Fruit fly (Drosophila melanogaster) whole organism, prepupa: ENCODE measurements around the gene Fibp.

Source experiments
- Blimp-1 ChIP-seq: fragments of 200-800 bp; sonication (Bioruptor generic); optimal IDR thresholded peaks from 3 replicates; lab custom pipeline; 2017; ENCODE audit warnings: missing biosample characterization, missing genetic modification characterization, mild to moderate bottlenecking, moderate library complexity, missing genetic modification reagents
- CG10669 ChIP-seq: fragments of 200-800 bp; sonication (Bioruptor generic); optimal IDR thresholded peaks from 3 replicates; lab custom pipeline; 2018; ENCODE audit warnings: missing biosample characterization, mild to moderate bottlenecking, missing genetic modification characterization, moderate library complexity
- CG11294 ChIP-seq: fragments of 200-800 bp; sonication (Bioruptor generic); IDR thresholded peaks from 2 replicates; pipeline ENCODE4 v1.3.6; 2022; ENCODE audit warnings: missing biosample characterization, missing genetic modification characterization
- CG11762 ChIP-seq: fragments of 200-800 bp; sonication (Bioruptor generic); optimal IDR thresholded peaks from 3 replicates; lab custom pipeline; 2016; ENCODE audit warnings: missing biosample characterization, missing genetic modification characterization; ENCODE audit not compliant: insufficient read depth
- CG16779 ChIP-seq: fragments of 200-800 bp; sonication (Bioruptor generic); optimal IDR thresholded peaks from 3 replicates; lab custom pipeline; 2017; ENCODE audit warnings: missing biosample characterization, mild to moderate bottlenecking, missing genetic modification characterization
- CG3032 ChIP-seq: fragments of 200-800 bp; optimal IDR thresholded peaks from 2 replicates; lab custom pipeline; 2019; ENCODE audit warnings: missing biosample characterization, mild to moderate bottlenecking, missing genetic modification characterization, moderate library complexity
- CG32006 ChIP-seq: fragments of 200-800 bp; sonication (Bioruptor generic); optimal IDR thresholded peaks from 3 replicates; lab custom pipeline; 2017; ENCODE audit warnings: missing biosample characterization, mild to moderate bottlenecking, missing genetic modification characterization
- CG34406 ChIP-seq: fragments of 200-800 bp; sonication (Bioruptor generic); optimal IDR thresholded peaks from 3 replicates; lab custom pipeline; 2016; ENCODE audit warnings: missing biosample characterization, missing genetic modification characterization
- CG3919 ChIP-seq: fragments of 200-800 bp; sonication (Bioruptor generic); optimal IDR thresholded peaks from 3 replicates; lab custom pipeline; 2016; ENCODE audit warnings: missing biosample characterization, missing genetic modification characterization
- CG6163 ChIP-seq: fragments of 200-800 bp; sonication (Bioruptor generic); IDR thresholded peaks from 3 replicates; pipeline ENCODE4 v1.3.6; 2022; ENCODE audit warnings: missing biosample characterization, missing genetic modification characterization
- CG6792 ChIP-seq: fragments of 200-800 bp; sonication (Bioruptor generic); optimal IDR thresholded peaks from 3 replicates; lab custom pipeline; 2016; ENCODE audit warnings: missing biosample characterization, missing genetic modification characterization
- CG6854 ChIP-seq: fragments of 200-800 bp; sonication (Bioruptor generic); optimal IDR thresholded peaks from 2 replicates; lab custom pipeline; 2017; ENCODE audit warnings: missing biosample characterization, mild to moderate bottlenecking, missing genetic modification characterization
- CG8119 ChIP-seq: fragments of 200-800 bp; sonication (Bioruptor generic); IDR thresholded peaks from 3 replicates; pipeline ENCODE4 v1.3.6; 2022; ENCODE audit warnings: missing biosample characterization, missing genetic modification characterization
- CG8319 ChIP-seq: fragments of 200-800 bp; sonication (Bioruptor generic); optimal IDR thresholded peaks from 3 replicates; lab custom pipeline; 2016; ENCODE audit warnings: missing biosample characterization, missing genetic modification characterization
- CG8632 ChIP-seq: fragments of 200-800 bp; sonication (Bioruptor generic); optimal IDR thresholded peaks from 3 replicates; lab custom pipeline; 2016; ENCODE audit warnings: missing biosample characterization, missing genetic modification characterization
- Eip75B ChIP-seq: fragments of 200-800 bp; sonication (Bioruptor generic); optimal IDR thresholded peaks from 3 replicates; lab custom pipeline; 2016; ENCODE audit warnings: missing biosample characterization, missing genetic modification characterization
- Eip78C ChIP-seq: fragments of 200-800 bp; sonication (Bioruptor generic); peaks from one replicate; lab custom pipeline; 2016; ENCODE audit warnings: missing biosample characterization, missing genetic modification characterization
- Eip93F ChIP-seq: fragments of 200-800 bp; sonication (Bioruptor generic); optimal IDR thresholded peaks from 2 replicates; lab custom pipeline; 2016; ENCODE audit warnings: missing biosample characterization, mild to moderate bottlenecking, missing genetic modification characterization
- Ets21C ChIP-seq: fragments of 200-800 bp; sonication (Bioruptor generic); optimal IDR thresholded peaks from 3 replicates; lab custom pipeline; 2016; ENCODE audit warnings: missing biosample characterization, missing genetic modification characterization
- Hr39 ChIP-seq: fragments of 200-800 bp; sonication (Bioruptor generic); optimal IDR thresholded peaks from 2 replicates; lab custom pipeline; 2016; ENCODE audit warnings: missing biosample characterization, missing genetic modification characterization
- Lpt ChIP-seq: fragments of 200-800 bp; sonication (Bioruptor generic); optimal IDR thresholded peaks from 3 replicates; lab custom pipeline; 2016; ENCODE audit warnings: missing biosample characterization, missing genetic modification characterization
- Met ChIP-seq: fragments of 200-800 bp; sonication (Bioruptor generic); optimal IDR thresholded peaks from 3 replicates; lab custom pipeline; 2016; ENCODE audit warnings: missing biosample characterization, missing genetic modification characterization
- Smox ChIP-seq: fragments of 200-800 bp; sonication (Bioruptor generic); optimal IDR thresholded peaks from 3 replicates; lab custom pipeline; 2016; ENCODE audit warnings: missing biosample characterization, missing genetic modification characterization
- Sox102F ChIP-seq: fragments of 200-800 bp; sonication (Bioruptor generic); optimal IDR thresholded peaks from 2 replicates; lab custom pipeline; 2016; ENCODE audit warnings: missing biosample characterization, mild to moderate bottlenecking, missing genetic modification characterization
- Sox14 ChIP-seq: fragments of 200-800 bp; sonication (Bioruptor generic); optimal IDR thresholded peaks from 3 replicates; lab custom pipeline; 2016; ENCODE audit warnings: missing biosample characterization, missing genetic modification characterization
- Sox15 ChIP-seq: fragments of 200-800 bp; sonication (Bioruptor generic); optimal IDR thresholded peaks from 3 replicates; lab custom pipeline; 2016; ENCODE audit warnings: missing biosample characterization, missing genetic modification characterization
- acj6 ChIP-seq: fragments of 200-800 bp; sonication (Bioruptor generic); optimal IDR thresholded peaks from 3 replicates; lab custom pipeline; 2016; ENCODE audit warnings: missing biosample characterization, missing genetic modification characterization
- eg ChIP-seq: fragments of 200-800 bp; sonication (Bioruptor generic); IDR thresholded peaks from 3 replicates; pipeline ENCODE4 v1.3.6; 2022; ENCODE audit warnings: missing biosample characterization, missing genetic modification characterization
- fd59A ChIP-seq: fragments of 200-800 bp; sonication (Bioruptor generic); optimal IDR thresholded peaks from 2 replicates; lab custom pipeline; 2017; ENCODE audit warnings: missing biosample characterization, mild to moderate bottlenecking, missing genetic modification characterization, missing genetic modification reagents
- fd85E ChIP-seq: fragments of 200-800 bp; sonication (Bioruptor generic); optimal IDR thresholded peaks from 3 replicates; lab custom pipeline; 2016; ENCODE audit warnings: missing biosample characterization, missing genetic modification characterization
- fkh ChIP-seq: fragments of 200-800 bp; sonication (Bioruptor generic); optimal IDR thresholded peaks from 3 replicates; lab custom pipeline; 2017; ENCODE audit warnings: missing biosample characterization, mild to moderate bottlenecking, missing genetic modification characterization, moderate library complexity
- pdm3 ChIP-seq: fragments of 200-800 bp; sonication (Bioruptor generic); optimal IDR thresholded peaks from 3 replicates; lab custom pipeline; 2016; ENCODE audit warnings: missing biosample characterization, missing genetic modification characterization
- salr ChIP-seq, 2 experiments: fragments of 200-800 bp; sonication (Bioruptor generic); optimal IDR thresholded peaks; 3 replicates each; lab custom pipeline; 2016 to 2018; ENCODE audit warnings: missing biosample characterization in 2 of 2, missing genetic modification characterization in 2 of 2, mild to moderate bottlenecking in 1 of 2
- spab ChIP-seq: fragments of 200-800 bp; sonication (Bioruptor generic); optimal IDR thresholded peaks from 2 replicates; lab custom pipeline; 2017; ENCODE audit warnings: missing biosample characterization, mild to moderate bottlenecking, missing genetic modification characterization, missing genetic modification reagents
- svp ChIP-seq: fragments of 200-800 bp; sonication (Bioruptor generic); peaks from one replicate; lab custom pipeline; 2016; ENCODE audit warnings: missing biosample characterization, missing genetic modification characterization
- topi ChIP-seq: fragments of 200-800 bp; sonication (Bioruptor generic); optimal IDR thresholded peaks from 3 replicates; lab custom pipeline; 2016; ENCODE audit warnings: missing biosample characterization, missing genetic modification characterization
- vri ChIP-seq: fragments of 200-800 bp; sonication (Bioruptor generic); optimal IDR thresholded peaks from 3 replicates; lab custom pipeline; 2016; ENCODE audit warnings: missing biosample characterization, mild to moderate bottlenecking, missing genetic modification characterization

Fibp gene

DNA sequence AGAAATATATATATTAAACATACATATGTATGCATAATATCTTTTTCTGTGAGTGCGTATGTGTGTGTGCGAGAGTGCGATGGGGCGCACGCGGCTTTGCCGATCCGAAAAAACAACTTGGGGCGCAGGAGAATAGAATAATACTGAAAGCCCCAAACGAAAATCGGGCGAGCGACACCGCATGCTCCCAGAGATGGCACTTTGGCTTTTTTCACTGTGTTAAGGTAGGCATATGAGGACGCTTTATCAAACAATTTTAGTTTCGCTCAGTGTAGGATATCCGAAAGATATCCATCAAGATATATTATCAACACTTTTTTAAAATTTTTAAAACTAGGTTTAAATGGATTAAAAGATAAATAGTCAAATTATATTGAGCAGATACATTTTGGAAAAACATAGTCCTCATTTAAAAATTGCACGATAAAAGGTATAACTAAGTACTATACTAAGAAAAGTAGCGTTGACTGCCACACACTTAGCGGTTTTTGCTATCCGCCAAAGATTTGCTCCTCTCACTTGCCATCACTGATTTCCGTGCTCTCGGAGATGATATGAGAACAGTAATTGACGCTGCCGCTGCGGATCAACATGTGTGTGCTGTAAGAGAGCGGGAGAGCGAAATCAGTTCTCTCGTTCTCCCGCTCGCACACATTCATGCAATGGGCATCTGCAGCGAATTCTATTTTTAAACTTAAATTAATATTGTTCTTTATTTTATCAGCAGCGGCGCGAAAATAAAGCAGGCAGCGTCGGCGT is 26.7 kb downstream of the Fibp start (continued):
- TF ChIP-seq CG11294 (GFP tag; lab: Robert Waterston, UW): no peak
- TF ChIP-seq CG16779 (tag; lab: Kevin White, UChicago): peak; percentile 37
- peak; percentile 73 for TF ChIP-seq pdm3 (GFP tag; lab: Kevin White, UChicago)
- TF ChIP-seq Eip78C (GFP tag; lab: Kevin White, UChicago): peak; percentile 95
- TF ChIP-seq svp (GFP tag; lab: Kevin White, UChicago): peak; percentile 91
- TF ChIP-seq CG6163 (GFP tag; lab: Robert Waterston, UW): peak; percentile 59; the same call in 2 of the 3 replicates
- peak; percentile 36 for TF ChIP-seq Blimp-1 (GFP tag; lab: Kevin White, UChicago)
- peak; percentile 76 for TF ChIP-seq Eip75B (GFP tag; lab: Kevin White, UChicago)
- TF ChIP-seq CG8119 (GFP tag; lab: Robert Waterston, UW): peak; percentile 63
- peak in 1 of 2 experiments; percentile 69 for TF ChIP-seq salr (GFP tag; optimal IDR thresholded peaks at IDR 0.05; lab: Kevin White, UChicago)
- TF ChIP-seq spab (GFP tag; lab: Kevin White, UChicago): peak; percentile 56
- TF ChIP-seq Lpt (GFP tag; lab: Kevin White, UChicago): no peak
- peak; percentile 65 for TF ChIP-seq Sox14 (GFP tag; lab: Kevin White, UChicago)
- peak; percentile 58 for TF ChIP-seq CG8632
- peak; percentile 4 for TF ChIP-seq CG6854 (GFP tag; lab: Kevin White, UChicago)
- peak; percentile 27 for TF ChIP-seq Smox (GFP tag; lab: Kevin White, UChicago)
- TF ChIP-seq CG11762 (GFP tag; lab: Kevin White, UChicago): peak; percentile 26
- peak; percentile 49 for TF ChIP-seq CG34406
- TF ChIP-seq Hr39 (GFP tag; lab: Kevin White, UChicago): peak; percentile 72
- peak; percentile 33 for TF ChIP-seq Sox15 (GFP tag; lab: Kevin White, UChicago)
- TF ChIP-seq topi: peak; percentile 77
- TF ChIP-seq Eip93F (GFP tag; lab: Kevin White, UChicago): peak; percentile 9
- TF ChIP-seq CG6792 (GFP tag; lab: Kevin White, UChicago): peak; percentile 58

DNA sequence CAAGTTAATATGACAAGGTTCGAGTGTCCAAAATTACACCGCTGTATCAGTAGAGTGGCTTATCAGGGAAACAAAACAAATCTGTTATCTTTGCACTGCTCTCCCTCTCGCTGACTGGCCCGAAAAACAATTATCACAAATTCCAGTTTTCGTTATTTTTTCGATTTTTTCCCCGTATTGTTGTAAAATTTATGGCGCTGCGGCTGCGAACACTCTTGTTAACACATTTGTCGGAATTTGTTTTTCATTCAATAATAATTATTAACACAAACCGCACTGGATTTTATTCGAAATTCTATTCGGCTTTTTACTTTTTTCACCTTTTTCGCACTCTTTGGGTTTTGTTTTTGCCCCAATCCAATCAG is 27.2 kb downstream of the Fibp start:
- TF ChIP-seq Met: no peak
- no peak for TF ChIP-seq CG6854 (GFP tag; lab: Kevin White, UChicago)
- TF ChIP-seq CG8119 (GFP tag; lab: Robert Waterston, UW): no peak
- no peak for TF ChIP-seq CG16779 (tag; lab: Kevin White, UChicago)
- no peak for TF ChIP-seq fd85E
- no peak for TF ChIP-seq Ets21C
- TF ChIP-seq CG3919 (GFP tag; lab: Kevin White, UChicago): no peak
- TF ChIP-seq CG32006: no peak
- no peak for TF ChIP-seq Sox102F (GFP tag; lab: Kevin White, UChicago)
- no peak for TF ChIP-seq Lpt (GFP tag; lab: Kevin White, UChicago)

DNA sequence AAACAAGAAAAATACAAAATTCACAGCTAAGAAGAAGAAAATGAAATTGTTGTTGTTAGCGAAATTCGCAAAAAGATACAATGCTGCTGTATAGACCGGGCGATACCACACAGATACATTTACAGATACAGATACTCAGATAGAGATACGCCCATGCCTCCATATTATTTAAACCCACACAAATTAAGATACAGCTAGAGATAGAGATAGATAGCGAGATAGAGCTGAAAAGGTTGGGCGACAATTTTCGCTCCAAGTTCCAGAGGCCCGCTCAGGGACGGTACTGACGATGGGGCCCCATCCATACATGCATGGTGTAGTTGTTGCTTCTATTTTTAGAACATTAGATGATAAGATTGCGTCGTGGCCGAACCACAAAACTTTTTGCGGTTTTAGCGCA is 30.1 kb downstream of the Fibp start:
- TF ChIP-seq CG6163 (GFP tag; lab: Robert Waterston, UW) (no peak), CG10669 (GFP tag; lab: Kevin White, UChicago) (no peak), Eip93F (GFP tag; lab: Kevin White, UChicago) (no peak), eg (GFP tag; lab: Robert Waterston, UW) (no peak), fd59A (GFP tag; lab: Kevin White, UChicago) (no peak), CG8632 (no peak), fkh (GFP tag; lab: Kevin White, UChicago) (peak; percentile 40), CG8319 (GFP tag; lab: Kevin White, UChicago) (no peak), acj6 (GFP tag; lab: Kevin White, UChicago) (no peak), CG3032 (tag; lab: Kevin White, UChicago) (no peak), vri (GFP tag; lab: Kevin White, UChicago) (peak; percentile 4), CG32006 (no peak), fd85E (no peak)
